Worm (Caenorhabditis elegans): ENCODE measurements around the gene F54D8.10.

F54D8.10 gene

ce11 chrIII:5080700-5081572, 13.7 kb upstream of the F54D8.10 start:
- TF ChIP-seq dao-5 (tag; optimal IDR thresholded peaks at IDR 0.05) (no peak), him-1 (tag; optimal IDR thresholded peaks at IDR 0.05) (peak; percentile 81), W03F9.2 (tag; optimal IDR thresholded peaks at IDR 0.05) (peak; percentile 1)

ce11 chrIII:5081573-5081823, 13.1 kb upstream of the F54D8.10 start, which contains the start of gene cox-6A:
Gene cox-6A (plus strand): TSS chrIII:5081724.
- TF ChIP-seq him-1 (tag; optimal IDR thresholded peaks at IDR 0.05) = no peak
- no peak for TF ChIP-seq dao-5 (tag; optimal IDR thresholded peaks at IDR 0.05)
- TF ChIP-seq W03F9.2 (tag; optimal IDR thresholded peaks at IDR 0.05) = no peak

- no peak for TF ChIP-seq dao-5 (tag; optimal IDR thresholded peaks at IDR 0.05)
- no peak for TF ChIP-seq him-1 (tag; optimal IDR thresholded peaks at IDR 0.05)
- no peak for TF ChIP-seq W03F9.2 (tag; optimal IDR thresholded peaks at IDR 0.05)
These were observed 11.3 kb upstream of the F54D8.10 start for ce11 chrIII:5083304-5083703.

ce11 chrIII:5085529-5085928, 9.1 kb upstream of the F54D8.10 start, which contains the start of gene cah-1:
Gene cah-1 (minus strand): TSS chrIII:5085629.
- no peak for TF ChIP-seq W03F9.2 (tag; optimal IDR thresholded peaks at IDR 0.05)

- TF ChIP-seq him-1 (tag; optimal IDR thresholded peaks at IDR 0.05) (no peak), W03F9.2 (tag; optimal IDR thresholded peaks at IDR 0.05) (no peak), dao-5 (tag; optimal IDR thresholded peaks at IDR 0.05) (no peak)
These were observed 5.1 kb upstream of the F54D8.10 start for ce11 chrIII:5089489-5089888.

ce11 chrIII:5092345-5092744, 2.3 kb upstream of the F54D8.10 start:
- no peak for TF ChIP-seq him-1 (tag; optimal IDR thresholded peaks at IDR 0.05)
- no peak for TF ChIP-seq W03F9.2 (tag; optimal IDR thresholded peaks at IDR 0.05)
- no peak for TF ChIP-seq dao-5 (tag; optimal IDR thresholded peaks at IDR 0.05)

- TF ChIP-seq W03F9.2 (tag; optimal IDR thresholded peaks at IDR 0.05) = no peak
- TF ChIP-seq dao-5 (tag; optimal IDR thresholded peaks at IDR 0.05) = no peak
- TF ChIP-seq him-1 (tag; optimal IDR thresholded peaks at IDR 0.05) = no peak
These were observed 2.1 kb downstream of the F54D8.10 start for ce11 chrIII:5096741-5097140.

- TF ChIP-seq dao-5 (tag; optimal IDR thresholded peaks at IDR 0.05) (no peak), him-1 (tag; optimal IDR thresholded peaks at IDR 0.05) (no peak)
These were observed 4.2 kb downstream of the F54D8.10 start for ce11 chrIII:5098740-5099276.

- TF ChIP-seq W03F9.2 (tag; optimal IDR thresholded peaks at IDR 0.05) (no peak), dao-5 (tag; optimal IDR thresholded peaks at IDR 0.05) (no peak), him-1 (tag; optimal IDR thresholded peaks at IDR 0.05) (no peak)
These were observed 4.9 kb downstream of the F54D8.10 start for ce11 chrIII:5099500-5099899.

ce11 chrIII:5102616-5103015, 8.0 kb downstream of the F54D8.10 start, which contains the start of gene F54D8.6:
Gene F54D8.6 (plus strand): TSS chrIII:5102985.
- TF ChIP-seq dao-5 (tag; optimal IDR thresholded peaks at IDR 0.05) = no peak
- peak; percentile 40 for TF ChIP-seq W03F9.2 (tag; optimal IDR thresholded peaks at IDR 0.05)

ce11 chrIII:5105485-5105884, 10.9 kb downstream of the F54D8.10 start:
- TF ChIP-seq W03F9.2 (tag; optimal IDR thresholded peaks at IDR 0.05) (no peak), dao-5 (tag; optimal IDR thresholded peaks at IDR 0.05) (no peak)

- TF ChIP-seq W03F9.2 (tag; optimal IDR thresholded peaks at IDR 0.05) = no peak
- no peak for TF ChIP-seq him-1 (tag; optimal IDR thresholded peaks at IDR 0.05)
- TF ChIP-seq dao-5 (tag; optimal IDR thresholded peaks at IDR 0.05) = no peak
These were observed 12.4 kb downstream of the F54D8.10 start, which contains the start of gene dpy-17 for ce11 chrIII:5106893-5107471. Gene dpy-17 (plus strand): TSS chrIII:5107330.

- TF ChIP-seq W03F9.2 (tag; optimal IDR thresholded peaks at IDR 0.05) = no peak
- TF ChIP-seq him-1 (tag; optimal IDR thresholded peaks at IDR 0.05) = no peak
These were observed 13.4 kb downstream of the F54D8.10 start for ce11 chrIII:5107959-5108358.

- TF ChIP-seq dao-5 (tag; optimal IDR thresholded peaks at IDR 0.05) = no peak
- no peak for TF ChIP-seq him-1 (tag; optimal IDR thresholded peaks at IDR 0.05)
- TF ChIP-seq W03F9.2 (tag; optimal IDR thresholded peaks at IDR 0.05) = peak; percentile 70
These were observed 14.1 kb downstream of the F54D8.10 start for ce11 chrIII:5108746-5109145.
